Worm (Caenorhabditis elegans) whole organism, young adult: ENCODE data around the gene fbxb-55.

Experiments used
- B0336.3 ChIP-seq: fragments of 200-800 bp; sonication (Bioruptor generic); IDR thresholded peaks from 2 replicates; pipeline ENCODE4 v1.3.6; 2022; ENCODE audit warnings: missing genetic modification characterization, missing compliant biosample characterization
- C06A6.2 ChIP-seq: fragments of 200-800 bp; sonication (Bioruptor generic); conservative IDR thresholded peaks from 2 replicates; pipeline ENCODE4 v1.3.6; 2022; ENCODE audit warnings: missing genetic modification characterization, missing compliant biosample characterization
- F22D6.2 ChIP-seq: sonication (generic microtip); optimal IDR thresholded peaks from 2 replicates; lab custom pipeline; 2016; ENCODE audit warnings: mild to moderate bottlenecking, missing genetic modification characterization, missing compliant biosample characterization
- F39B2.1 ChIP-seq: fragments of 200-800 bp; sonication (Bioruptor generic); IDR thresholded peaks from 2 replicates; pipeline ENCODE4 v1.3.6; 2022; ENCODE audit warnings: missing genetic modification reagents, missing genetic modification characterization, missing compliant biosample characterization
- F57C9.4 ChIP-seq: sonication (generic microtip); optimal IDR thresholded peaks from 2 replicates; lab custom pipeline; 2017; ENCODE audit warnings: mild to moderate bottlenecking, missing genetic modification characterization, missing compliant biosample characterization
- ama-1 ChIP-seq, 3 experiments: fragments of 150-350 bp in 1 of 3; sonication (generic microtip) in 2 of 3; optimal IDR thresholded peaks; 2 replicates each; lab custom pipeline; 2014 to 2018; ENCODE audit warnings: missing biosample characterization in 2 of 3, missing genetic modification characterization in 2 of 3, missing genetic modification reagents in 2 of 3
- aptf-3 ChIP-seq: fragments of 200-800 bp; sonication (Bioruptor generic); IDR thresholded peaks from 2 replicates; pipeline ENCODE4 v1.3.6; 2022; ENCODE audit warnings: missing genetic modification characterization, missing compliant biosample characterization
- attf-3 ChIP-seq: fragments of 200-800 bp; sonication (Bioruptor generic); conservative IDR thresholded peaks from 2 replicates; pipeline ENCODE4 v1.3.6; 2022; ENCODE audit warnings: missing genetic modification reagents, missing genetic modification characterization, missing compliant biosample characterization
- bed-2 ChIP-seq: fragments of 200-800 bp; sonication (Bioruptor generic); IDR thresholded peaks from 2 replicates; pipeline ENCODE4 v1.3.6; 2022; ENCODE audit warnings: missing genetic modification reagents, missing genetic modification characterization, missing compliant biosample characterization
- cebp-1 ChIP-seq, 2 experiments: fragments of 200-800 bp in 1 of 2; sonication (Bioruptor generic) in 1 of 2; sonication (generic microtip) in 1 of 2; IDR thresholded peaks in 1 of 2; optimal IDR thresholded peaks in 1 of 2; 2 replicates each; pipeline versions ENCODE4 v1.3.6 to Lab custom; 2017 to 2022; ENCODE audit warnings: missing compliant biosample characterization in 2 of 2, missing genetic modification characterization in 2 of 2, mild to moderate bottlenecking in 1 of 2, missing genetic modification reagents in 1 of 2, moderate library complexity in 1 of 2
- cebp-2 ChIP-seq: fragments of 200-800 bp; sonication (Bioruptor generic); IDR thresholded peaks from 2 replicates; pipeline ENCODE4 v1.3.6; 2022; ENCODE audit warnings: missing genetic modification characterization, missing compliant biosample characterization
- ceh-27 ChIP-seq: fragments of 200-800 bp; sonication (Bioruptor generic); optimal IDR thresholded peaks from 2 replicates; lab custom pipeline; 2018; ENCODE audit warnings: mild to moderate bottlenecking, missing genetic modification characterization, moderate library complexity, missing compliant biosample characterization
- ceh-58 ChIP-seq: fragments of 200-800 bp; sonication (Bioruptor generic); IDR thresholded peaks from 2 replicates; pipeline ENCODE4 v1.3.6; 2022; ENCODE audit warnings: missing genetic modification characterization, missing compliant biosample characterization
- efl-1 ChIP-seq: fragments of 150-350 bp; optimal IDR thresholded peaks from 2 replicates; lab custom pipeline; 2014; ENCODE audit warnings: missing biosample characterization, missing genetic modification reagents, missing genetic modification characterization
- egl-18 ChIP-seq: fragments of 200-800 bp; sonication (Bioruptor generic); IDR thresholded peaks from 2 replicates; pipeline ENCODE4 v1.3.6; 2022; ENCODE audit warnings: missing genetic modification reagents, missing genetic modification characterization, missing compliant biosample characterization
- egrh-3 ChIP-seq: fragments of 200-800 bp; sonication (Bioruptor generic); IDR thresholded peaks from 2 replicates; pipeline ENCODE4 v1.3.6; 2022; ENCODE audit warnings: missing genetic modification reagents, missing genetic modification characterization, missing compliant biosample characterization
- ekl-4 ChIP-seq: fragments of 200-800 bp; sonication (Bioruptor generic); IDR thresholded peaks from 2 replicates; pipeline ENCODE4 v1.3.6; 2022; ENCODE audit warnings: missing genetic modification reagents, missing genetic modification characterization, missing compliant biosample characterization
- fkh-3 ChIP-seq: sonication (generic microtip); optimal IDR thresholded peaks from 2 replicates; lab custom pipeline; 2016; ENCODE audit warnings: mild to moderate bottlenecking, missing genetic modification characterization, missing compliant biosample characterization
- hmg-1.2 ChIP-seq: fragments of 200-800 bp; sonication (Bioruptor generic); IDR thresholded peaks from 2 replicates; pipeline ENCODE4 v1.3.6; 2022; ENCODE audit warnings: missing genetic modification reagents, missing genetic modification characterization, missing compliant biosample characterization
- lag-1 ChIP-seq: fragments of 200-800 bp; sonication (Bioruptor generic); IDR thresholded peaks from 2 replicates; pipeline ENCODE4 v1.3.6; 2022; ENCODE audit warnings: missing genetic modification reagents, missing genetic modification characterization, missing compliant biosample characterization
- lin-54 ChIP-seq: fragments of 200-800 bp; sonication (Bioruptor generic); optimal IDR thresholded peaks from 2 replicates; lab custom pipeline; 2018; ENCODE audit warnings: mild to moderate bottlenecking, missing genetic modification characterization, missing compliant biosample characterization
- madf-3 ChIP-seq: fragments of 200-800 bp; sonication (Bioruptor generic); IDR thresholded peaks from 2 replicates; pipeline ENCODE4 v1.3.6; 2022; ENCODE audit warnings: missing genetic modification reagents, missing genetic modification characterization, missing compliant biosample characterization
- madf-8 ChIP-seq: fragments of 200-800 bp; sonication (Bioruptor generic); conservative IDR thresholded peaks from 2 replicates; pipeline ENCODE4 v1.3.6; 2022; ENCODE audit warnings: missing genetic modification reagents, missing genetic modification characterization, missing compliant biosample characterization
- mcd-1 ChIP-seq: fragments of 200-800 bp; sonication (Bioruptor generic); IDR thresholded peaks from 2 replicates; pipeline ENCODE4 v1.3.6; 2022; ENCODE audit warnings: missing genetic modification reagents, missing genetic modification characterization, missing compliant biosample characterization
- mel-28 ChIP-seq: sonication (generic microtip); optimal IDR thresholded peaks from 2 replicates; lab custom pipeline; 2016; ENCODE audit warnings: borderline replicate concordance, mild to moderate bottlenecking, missing genetic modification characterization, missing compliant biosample characterization
- nfya-2 ChIP-seq: fragments of 200-800 bp; sonication (Bioruptor generic); IDR thresholded peaks from 2 replicates; pipeline ENCODE4 v1.3.6; 2022; ENCODE audit warnings: missing genetic modification reagents, missing genetic modification characterization, missing compliant biosample characterization
- nfyb-1 ChIP-seq: fragments of 200-800 bp; sonication (Bioruptor generic); IDR thresholded peaks from 2 replicates; pipeline ENCODE4 v1.3.6; 2022; ENCODE audit warnings: missing genetic modification reagents, missing genetic modification characterization, missing compliant biosample characterization
- nhr-179 ChIP-seq: sonication (generic microtip); optimal IDR thresholded peaks from 2 replicates; lab custom pipeline; 2016; ENCODE audit warnings: mild to moderate bottlenecking, missing genetic modification characterization, missing compliant biosample characterization
- rcor-1 ChIP-seq: fragments of 200-800 bp; sonication (Bioruptor generic); IDR thresholded peaks from 2 replicates; pipeline ENCODE4 v1.3.6; 2022; ENCODE audit warnings: missing genetic modification reagents, missing genetic modification characterization, missing compliant biosample characterization
- rec-8 ChIP-seq, 2 experiments: sonication (generic microtip); optimal IDR thresholded peaks; 2 replicates each; lab custom pipeline; 2016; ENCODE audit warnings: mild to moderate bottlenecking in 2 of 2, missing genetic modification characterization in 2 of 2, missing genetic modification reagents in 2 of 2, missing genotype in 2 of 2, missing biosample characterization in 1 of 2, missing compliant biosample characterization in 1 of 2, moderate library complexity in 1 of 2
- rpc-1 ChIP-seq, 2 experiments: fragments of 150-350 bp in 1 of 2; sonication (generic microtip) in 1 of 2; optimal IDR thresholded peaks; 2 replicates each; lab custom pipeline; 2014 to 2018; ENCODE audit warnings: missing biosample characterization in 1 of 2, missing genetic modification characterization in 1 of 2, missing genetic modification reagents in 1 of 2, missing genotype in 1 of 2
- sea-2 ChIP-seq: fragments of 200-800 bp; sonication (Bioruptor generic); IDR thresholded peaks from 2 replicates; pipeline ENCODE4 v1.3.6; 2022; ENCODE audit warnings: missing genetic modification characterization, missing compliant biosample characterization
- snpc-3.4 ChIP-seq: sonication (generic microtip); optimal IDR thresholded peaks from 2 replicates; lab custom pipeline; 2017; ENCODE audit warnings: missing genetic modification characterization, mild to moderate bottlenecking, missing compliant biosample characterization, antibody characterized with exemption, moderate library complexity, missing genotype, missing genetic modification reagents
- tlf-1 ChIP-seq: fragments of 200-800 bp; sonication (Bioruptor generic); optimal IDR thresholded peaks from 2 replicates; lab custom pipeline; 2018; ENCODE audit warnings: mild to moderate bottlenecking, missing genetic modification characterization, missing compliant biosample characterization
- zfh-2 ChIP-seq: fragments of 200-800 bp; sonication (Bioruptor generic); conservative IDR thresholded peaks from 2 replicates; pipeline ENCODE4 v1.3.6; 2022; ENCODE audit warnings: missing genetic modification reagents, missing genetic modification characterization, missing compliant biosample characterization
- zim-3 ChIP-seq: sonication (generic microtip); optimal IDR thresholded peaks from 2 replicates; lab custom pipeline; 2017; ENCODE audit warnings: mild to moderate bottlenecking, missing genetic modification characterization, moderate library complexity, missing compliant biosample characterization
- ztf-25 ChIP-seq: fragments of 200-800 bp; sonication (Bioruptor generic); IDR thresholded peaks from 2 replicates; pipeline ENCODE4 v1.3.6; 2022; ENCODE audit warnings: missing genetic modification reagents, missing genetic modification characterization, missing compliant biosample characterization

The fbxb-55 gene

DNA sequence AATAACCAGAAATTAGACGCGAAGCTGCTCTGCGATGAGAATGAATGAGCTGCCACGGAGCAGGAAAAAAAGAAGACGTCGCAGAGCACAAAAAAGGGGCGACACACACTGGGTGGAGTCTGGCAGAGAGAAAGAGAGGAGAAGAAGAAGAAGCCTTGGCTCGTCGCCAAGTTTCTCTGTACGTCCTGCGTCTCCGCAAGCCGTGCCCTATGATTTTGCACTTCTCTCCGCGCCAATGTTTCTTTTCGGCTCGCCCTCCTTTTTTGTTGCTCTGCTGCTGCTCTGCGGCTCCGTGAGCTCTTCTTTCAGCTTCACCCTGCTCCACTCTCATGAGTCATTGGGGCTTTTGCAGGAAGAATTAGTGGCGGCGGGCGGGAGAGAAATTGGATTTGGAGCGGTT is 33.7 kb upstream of the fbxb-55 start, which contains the start of gene hlh-30 (continued):
- TF ChIP-seq cebp-2 (GFP tag; lab: Robert Waterston, UW) = no peak
- no peak for TF ChIP-seq fkh-3 (tag; lab: Kevin White, UChicago)
- no peak for TF ChIP-seq lin-54 (GFP tag; lab: Kevin White, UChicago)
- TF ChIP-seq hmg-1.2 (GFP tag; lab: Robert Waterston, UW) = peak; percentile 57; the same call in 1 of the 2 replicates
- TF ChIP-seq ztf-25 (GFP tag; lab: Robert Waterston, UW) = no peak
- TF ChIP-seq egrh-3 = peak; percentile 61
- TF ChIP-seq ama-1 (optimal IDR thresholded peaks at IDR 0.05; lab: Kevin White, UChicago) = no peak
- no peak for TF ChIP-seq ama-1 (GFP tag; optimal IDR thresholded peaks at IDR 0.05; lab: Kevin White, UChicago)
- TF ChIP-seq rec-8 (tag; optimal IDR thresholded peaks at IDR 0.05; lab: Kevin White, UChicago) = no peak
- TF ChIP-seq F22D6.2 (tag; lab: Kevin White, UChicago) = no peak
- 0 out of 2 replicates have a peak, but pooled peaks have one; percentile 45 for TF ChIP-seq ceh-58 (GFP tag; lab: Robert Waterston, UW)
- TF ChIP-seq egl-18 (GFP tag; lab: Robert Waterston, UW) = no peak
- no peak for TF ChIP-seq F39B2.1 (GFP tag; lab: Robert Waterston, UW)
- TF ChIP-seq C06A6.2 = no peak
- no peak for TF ChIP-seq snpc-3.4 (tag; lab: Kevin White, UChicago)
- TF ChIP-seq, all 124 proteins: peak for 14

DNA sequence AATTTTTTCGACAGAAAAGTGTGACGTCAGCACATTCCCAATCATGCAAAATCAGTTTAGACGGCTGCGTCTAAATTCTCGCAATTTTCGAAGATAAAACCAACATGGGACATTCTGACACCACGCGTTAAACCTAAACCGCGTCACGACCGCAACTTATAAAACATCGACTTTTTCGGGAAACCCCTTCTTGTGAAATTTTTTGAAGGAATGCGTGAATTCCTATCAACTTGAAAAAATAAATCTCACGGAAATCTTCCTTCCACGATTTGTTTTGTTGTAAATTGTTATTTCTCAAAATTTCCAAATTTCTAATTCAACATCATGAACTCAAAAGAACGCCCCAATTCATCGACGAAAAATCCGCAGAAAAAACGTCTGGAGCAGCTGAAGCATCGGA is 28.6 kb upstream of the fbxb-55 start, which contains the start of gene F35F11.2:
F35F11.2 (plus strand) TSS at position 301 of the 400 bp plus-strand sequence.
- TF ChIP-seq cebp-1 (GFP tag; IDR thresholded peaks at IDR 0.05; lab: Robert Waterston, UW) (no peak), cebp-1 (tag; optimal IDR thresholded peaks at IDR 0.05; lab: Kevin White, UChicago) (no peak), hmg-1.2 (GFP tag; lab: Robert Waterston, UW) (no peak), madf-3 (GFP tag; lab: Robert Waterston, UW) (no peak), B0336.3 (GFP tag; lab: Robert Waterston, UW) (no peak), nfyb-1 (GFP tag; lab: Robert Waterston, UW) (no peak), nfya-2 (GFP tag; lab: Robert Waterston, UW) (no peak), tlf-1 (GFP tag; lab: Kevin White, UChicago) (no peak), bed-2 (no peak), aptf-3 (no peak), rpc-1 (optimal IDR thresholded peaks at IDR 0.05; lab: Kevin White, UChicago) (no peak), rpc-1 (tag; optimal IDR thresholded peaks at IDR 0.05; lab: Kevin White, UChicago) (no peak), sea-2 (GFP tag; lab: Robert Waterston, UW) (no peak), ekl-4 (no peak), mcd-1 (GFP tag; lab: Robert Waterston, UW) (no peak), egl-18 (GFP tag; lab: Robert Waterston, UW) (no peak), madf-8 (GFP tag; lab: Robert Waterston, UW) (no peak), lag-1 (GFP tag; lab: Robert Waterston, UW) (no peak), nhr-179 (no peak), ceh-27 (GFP tag; lab: Kevin White, UChicago) (no peak), attf-3 (GFP tag; lab: Robert Waterston, UW) (no peak)

DNA sequence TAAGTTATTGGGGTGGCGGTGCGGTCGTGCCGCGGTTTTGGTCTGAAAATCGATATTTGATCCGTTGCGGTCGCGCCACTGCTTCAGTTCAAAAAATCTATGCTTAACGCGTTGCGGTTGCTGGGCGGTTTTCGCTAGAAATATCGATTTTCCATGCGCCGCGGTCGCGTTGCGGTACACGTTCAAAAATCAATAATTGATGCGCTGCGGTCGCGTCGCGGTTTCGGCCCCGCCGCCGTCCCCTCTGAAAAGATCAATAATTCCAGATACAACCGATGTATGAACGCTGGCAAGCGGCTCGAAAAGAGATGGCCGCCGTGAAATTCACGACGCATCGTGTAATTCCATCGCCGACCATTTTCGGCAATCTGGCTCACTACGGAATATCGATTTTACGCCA is 27.6 kb upstream of the fbxb-55 start:
- peak; percentile 59 for TF ChIP-seq zfh-2 (GFP tag; lab: Robert Waterston, UW)
- no peak for TF ChIP-seq efl-1 (GFP tag; lab: Kevin White, UChicago)
- no peak for TF ChIP-seq rcor-1 (GFP tag; lab: Robert Waterston, UW)
- TF ChIP-seq F57C9.4 (tag; lab: Kevin White, UChicago) = no peak
- TF ChIP-seq mel-28 (tag; lab: Kevin White, UChicago) = no peak
- TF ChIP-seq zim-3 (tag; lab: Kevin White, UChicago) = no peak
- TF ChIP-seq nfyb-1 (GFP tag; lab: Robert Waterston, UW) = no peak
- no peak for TF ChIP-seq madf-8 (GFP tag; lab: Robert Waterston, UW)
